Worm (Caenorhabditis elegans) whole organism, midembryonic: ENCODE results near the gene inft-2.

Experiments used
- T22C8.4 ChIP-seq: fragments of 200-800 bp; sonication (Bioruptor generic); IDR thresholded peaks from 2 replicates; pipeline ENCODE4 v1.3.6; 2022; ENCODE audit warnings: missing genetic modification characterization, missing compliant biosample characterization
- cog-1 ChIP-seq: sonication (generic microtip); optimal IDR thresholded peaks from 2 replicates; lab custom pipeline; 2016; ENCODE audit warnings: missing genetic modification characterization, missing compliant biosample characterization
- flt-1 ChIP-seq: fragments of 200-800 bp; sonication (Bioruptor generic); IDR thresholded peaks from 2 replicates; pipeline ENCODE4 v1.3.6; 2022; ENCODE audit warnings: missing genetic modification characterization, missing compliant biosample characterization
- klf-2 ChIP-seq: fragments of 200-800 bp; sonication (Bioruptor generic); conservative IDR thresholded peaks from 2 replicates; pipeline ENCODE4 v1.3.6; 2022; ENCODE audit warnings: missing genetic modification reagents, missing genetic modification characterization, missing compliant biosample characterization
- med-1 ChIP-seq: sonication (generic microtip); optimal IDR thresholded peaks from 2 replicates; lab custom pipeline; 2017; ENCODE audit warnings: missing genetic modification characterization, mild to moderate bottlenecking, missing compliant biosample characterization, antibody characterized with exemption, missing genetic modification reagents; ENCODE audit not compliant: insufficient read depth
- ref-1 ChIP-seq: fragments of 200-800 bp; sonication (Bioruptor generic); conservative IDR thresholded peaks from 2 replicates; pipeline ENCODE4 v1.3.6; 2022; ENCODE audit warnings: missing genetic modification reagents, missing genetic modification characterization, missing compliant biosample characterization
- tab-1 ChIP-seq: fragments of 200-800 bp; sonication (Bioruptor generic); IDR thresholded peaks from 2 replicates; pipeline ENCODE4 v1.3.6; 2022; ENCODE audit warnings: missing genetic modification characterization, missing compliant biosample characterization
- ztf-23 ChIP-seq: fragments of 200-800 bp; sonication (Bioruptor generic); IDR thresholded peaks from 2 replicates; pipeline ENCODE4 v1.3.6; 2022; ENCODE audit warnings: missing genetic modification reagents, missing genetic modification characterization, missing compliant biosample characterization
- ztf-29 ChIP-seq: fragments of 200-800 bp; sonication (Bioruptor generic); IDR thresholded peaks from 2 replicates; pipeline ENCODE4 v1.3.6; 2022; ENCODE audit warnings: missing genetic modification reagents, missing genetic modification characterization, missing compliant biosample characterization

ce11 chrV:13045017-13045416 lies 42.9 kb downstream of the inft-2 start:
- TF ChIP-seq ztf-23: no peak
- no peak for TF ChIP-seq ztf-29 (GFP tag; lab: Robert Waterston, UW)
- TF ChIP-seq tab-1: no peak
- no peak for TF ChIP-seq ref-1
- no peak for TF ChIP-seq T22C8.4 (GFP tag; lab: Robert Waterston, UW)
- no peak for TF ChIP-seq klf-2 (GFP tag; lab: Robert Waterston, UW)
- TF ChIP-seq med-1 (GFP tag; lab: Kevin White, UChicago): no peak
- no peak for TF ChIP-seq cog-1
- no peak for TF ChIP-seq flt-1
